Fruit fly (Drosophila melanogaster): ENCODE results near the gene CG2126.
A peak's percentile ranks its signal among the peaks of the same experiment; 100 is the strongest.

The CG2126 gene

DNA sequence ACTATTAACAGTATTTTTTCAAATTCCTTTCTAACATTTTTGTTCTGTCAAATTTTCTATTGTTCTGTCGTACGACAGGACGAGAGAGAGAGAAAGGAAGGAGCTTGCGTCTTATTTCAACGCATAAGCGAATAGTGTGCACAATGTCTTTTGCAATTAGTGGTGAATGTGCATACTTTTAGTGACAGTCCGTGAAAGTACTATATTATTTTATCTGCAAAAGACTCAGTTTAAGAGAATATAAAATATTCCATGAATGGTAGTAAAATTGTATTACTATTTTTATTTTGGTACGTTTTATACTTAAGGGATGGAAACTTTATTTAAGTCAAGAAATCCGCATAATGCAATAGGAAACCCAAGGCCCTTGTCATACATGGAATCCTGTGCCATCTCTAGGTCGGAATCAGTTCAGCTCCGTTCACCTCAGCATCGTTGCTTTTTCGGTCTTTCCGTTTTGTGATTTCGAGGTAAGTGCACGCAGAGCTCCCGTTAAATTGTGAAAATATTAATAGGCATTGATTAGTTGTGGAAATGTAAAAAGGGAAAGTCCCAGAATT is 38.3 kb downstream of the CG2126 start, which contains the start of gene eEF1alpha2 (continued):
- 0 out of 3 replicates have a peak, but pooled peaks have one; percentile 11 for TF ChIP-seq Doc3 (GFP tag; IDR thresholded peaks at IDR 0.05; ENCODE audit: partially characterized antibody)
- peak; percentile 14 for TF ChIP-seq CG2120 (GFP tag; optimal IDR thresholded peaks at IDR 0.05)
- no peak for TF ChIP-seq ranshi (GFP tag; IDR thresholded peaks at IDR 0.05)
- TF ChIP-seq CG12744 (GFP tag; optimal IDR thresholded peaks at IDR 0.05) = no peak
- peak; percentile 3 for TF ChIP-seq gfzf (GFP tag; optimal IDR thresholded peaks at IDR 0.05)
- no peak for TF ChIP-seq Spps (tag; optimal IDR thresholded peaks at IDR 0.05)
- peak; percentile 43; the same call in 2 of the 3 replicates for TF ChIP-seq knrl (GFP tag; IDR thresholded peaks at IDR 0.05; ENCODE audit: partially characterized antibody)
- 0 out of 4 replicates have a peak, but pooled peaks have one; percentile 42 for TF ChIP-seq Dll (GFP tag; IDR thresholded peaks at IDR 0.05; ENCODE audit: partially characterized antibody)
- TF ChIP-seq Ets97D (GFP tag; optimal IDR thresholded peaks at IDR 0.05) = peak; percentile 46
- no peak for TF ChIP-seq pho (GFP tag; optimal IDR thresholded peaks at IDR 0.05)
- no peak for TF ChIP-seq CG12104 (GFP tag; optimal IDR thresholded peaks at IDR 0.05)
- no peak for TF ChIP-seq ERR (GFP tag; optimal IDR thresholded peaks at IDR 0.05)
- no peak for TF ChIP-seq CTCF (GFP tag; optimal IDR thresholded peaks at IDR 0.05)
- TF ChIP-seq CG6689 (GFP tag; IDR thresholded peaks at IDR 0.05) = peak; percentile 23; the same call in 1 of the 2 replicates
- TF ChIP-seq CG30020 (tag; optimal IDR thresholded peaks at IDR 0.05) = peak; percentile 55
- no peak for TF ChIP-seq Blimp-1 (GFP tag; optimal IDR thresholded peaks at IDR 0.05)
- no peak for TF ChIP-seq mirr (GFP tag; optimal IDR thresholded peaks at IDR 0.05)
- no peak for TF ChIP-seq nerfin-1 (tag; optimal IDR thresholded peaks at IDR 0.05)
- TF ChIP-seq CG11456 (GFP tag; IDR thresholded peaks at IDR 0.05) = no peak
- peak; percentile 31 for TF ChIP-seq Sry-β (GFP tag; optimal IDR thresholded peaks at IDR 0.05)
- no peak for TF ChIP-seq CG9797 (GFP tag; optimal IDR thresholded peaks at IDR 0.05)
- TF ChIP-seq Max (GFP tag; optimal IDR thresholded peaks at IDR 0.05) = peak; percentile 2
- TF ChIP-seq row (GFP tag; IDR thresholded peaks at IDR 0.05) = peak; percentile 58; the same call in 2 of the 3 replicates
- no peak for TF ChIP-seq CG6765 (GFP tag; optimal IDR thresholded peaks at IDR 0.05)
- no peak for TF ChIP-seq CG8359 (GFP tag; optimal IDR thresholded peaks at IDR 0.05; ENCODE audit: borderline replicate concordance)
- TF ChIP-seq BEAF-32 (GFP tag; optimal IDR thresholded peaks at IDR 0.05) = peak; percentile 47
- no peak for TF ChIP-seq maf-S (GFP tag; optimal IDR thresholded peaks at IDR 0.05)
- TF ChIP-seq CG15514 (GFP tag; optimal IDR thresholded peaks at IDR 0.05) = peak; percentile 98

DNA sequence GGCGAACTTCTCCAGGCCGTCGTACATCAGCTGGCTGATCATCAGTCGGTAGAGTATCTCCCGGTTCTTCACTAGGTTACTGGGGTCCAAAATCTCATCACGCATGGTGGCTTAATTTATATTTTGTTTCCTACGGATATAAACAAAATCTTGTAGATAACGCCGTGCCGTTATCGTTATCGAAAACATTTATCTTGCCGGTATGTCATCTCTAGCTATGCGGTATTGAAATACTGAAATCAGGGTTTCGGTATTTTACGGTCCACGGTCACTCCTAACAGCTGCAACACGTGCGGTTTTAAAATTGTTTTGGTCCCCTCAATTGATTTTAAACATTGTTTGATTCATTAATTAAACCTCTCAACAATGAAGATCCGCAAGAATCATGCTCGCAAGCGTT is 39.7 kb downstream of the CG2126 start, which contains the start of the genes CstF50 and CG11563:
TSS of gene CstF50 (minus strand) at position 188 of the 400 bp plus-strand sequence.
TSS of gene CG11563 (plus strand) at position 260 of the 400 bp plus-strand sequence.
- TF ChIP-seq Ada2b (GFP tag; IDR thresholded peaks at IDR 0.05) (no peak), Xrp1 (GFP tag; IDR thresholded peaks at IDR 0.05) (no peak), CG7372 (GFP tag; IDR thresholded peaks at IDR 0.05) (no peak), CG10267 (tag; optimal IDR thresholded peaks at IDR 0.05) (peak; percentile 14), org-1 (GFP tag; optimal IDR thresholded peaks at IDR 0.05) (no peak), corto (GFP tag; optimal IDR thresholded peaks at IDR 0.05) (no peak), CG6765 (GFP tag; optimal IDR thresholded peaks at IDR 0.05) (no peak), Ravus (GFP tag; IDR thresholded peaks at IDR 0.05) (no peak), Bteb2 (GFP tag; optimal IDR thresholded peaks at IDR 0.05) (no peak), CG1233 (GFP tag; optimal IDR thresholded peaks at IDR 0.05) (no peak), Rx (GFP tag; IDR thresholded peaks at IDR 0.05) (no peak), CG12219 (GFP tag; optimal IDR thresholded peaks at IDR 0.05) (no peak), CG8388 (GFP tag; optimal IDR thresholded peaks at IDR 0.05) (no peak), CG8290 (GFP tag; optimal IDR thresholded peaks at IDR 0.05) (no peak), CG8290 (tag; optimal IDR thresholded peaks at IDR 0.05) (no peak), scrt (GFP tag; optimal IDR thresholded peaks at IDR 0.05) (no peak), shn (GFP tag; optimal IDR thresholded peaks at IDR 0.05) (no peak), CG11093 (GFP tag; IDR thresholded peaks at IDR 0.05) (no peak), sens (GFP tag) (peak; percentile 48), CG2199 (GFP tag; IDR thresholded peaks at IDR 0.05) (no peak), CG6854 (GFP tag; optimal IDR thresholded peaks at IDR 0.05) (no peak), cwo (GFP tag; optimal IDR thresholded peaks at IDR 0.05) (peak; percentile 91), CG12104 (GFP tag; optimal IDR thresholded peaks at IDR 0.05) (no peak), CG3995 (GFP tag; optimal IDR thresholded peaks at IDR 0.05) (no peak), CG2129 (GFP tag; IDR thresholded peaks at IDR 0.05; ENCODE audit: partially characterized antibody) (no peak; the same call in 1 of the 2 replicates), CG3847 (GFP tag; IDR thresholded peaks at IDR 0.05) (no peak)

Measured in whole organism, embryonic.